Worm (Caenorhabditis elegans) whole organism, mixed stage, embryonic: ENCODE measurements around the gene srsx-6.

Experiments
- M03D4.4 ChIP-seq: sonication (generic microtip); optimal IDR thresholded peaks from 2 replicates; lab custom pipeline; 2017; ENCODE audit warnings: mild to moderate bottlenecking, missing genetic modification characterization, missing compliant biosample characterization
- bed-3 ChIP-seq: fragments of 200-800 bp; sonication (Bioruptor generic); optimal IDR thresholded peaks from 3 replicates; lab custom pipeline; 2018; ENCODE audit warnings: mild to moderate bottlenecking, missing genetic modification characterization, moderate library complexity, missing compliant biosample characterization
- blmp-1 ChIP-seq: fragments of 150-350 bp; optimal IDR thresholded peaks from 2 replicates; lab custom pipeline; 2014; ENCODE audit warnings: missing biosample characterization, missing genetic modification characterization
- ceh-39 ChIP-seq: fragments of 150-350 bp; optimal IDR thresholded peaks from 2 replicates; lab custom pipeline; 2014; ENCODE audit warnings: missing biosample characterization, missing genetic modification characterization
- ceh-43 ChIP-seq: fragments of 200-800 bp; sonication (Bioruptor generic); optimal IDR thresholded peaks from 2 replicates; lab custom pipeline; 2018; ENCODE audit warnings: mild to moderate bottlenecking, missing genetic modification characterization, moderate library complexity, missing compliant biosample characterization
- ceh-83 ChIP-seq: fragments of 200-800 bp; sonication (Bioruptor generic); optimal IDR thresholded peaks from 2 replicates; lab custom pipeline; 2018; ENCODE audit warnings: mild to moderate bottlenecking, missing genetic modification characterization, missing compliant biosample characterization
- ces-1 ChIP-seq: fragments of 150-350 bp; optimal IDR thresholded peaks from 2 replicates; lab custom pipeline; 2014; ENCODE audit warnings: missing biosample characterization, missing genetic modification reagents, missing genetic modification characterization
- cnd-1 ChIP-seq: fragments of 200-800 bp; sonication (Bioruptor generic); optimal IDR thresholded peaks from 2 replicates; lab custom pipeline; 2018; ENCODE audit warnings: mild to moderate bottlenecking, missing genetic modification characterization, missing compliant biosample characterization
- drap-1 ChIP-seq: fragments of 200-800 bp; sonication (Bioruptor generic); optimal IDR thresholded peaks from 3 replicates; lab custom pipeline; 2018; ENCODE audit warnings: mild to moderate bottlenecking, missing genetic modification characterization, missing compliant biosample characterization
- elt-1 ChIP-seq: sonication (generic microtip); optimal IDR thresholded peaks from 2 replicates; lab custom pipeline; 2017; ENCODE audit warnings: missing genetic modification characterization, mild to moderate bottlenecking, missing compliant biosample characterization, antibody characterized with exemption, moderate library complexity, borderline replicate concordance; ENCODE audit not compliant: insufficient read depth
- elt-3 ChIP-seq: fragments of 150-350 bp; optimal IDR thresholded peaks from 2 replicates; lab custom pipeline; 2014; ENCODE audit warnings: missing biosample characterization, missing genetic modification characterization
- flh-1 ChIP-seq: fragments of 200-800 bp; sonication (Bioruptor generic); optimal IDR thresholded peaks from 2 replicates; lab custom pipeline; 2018; ENCODE audit warnings: mild to moderate bottlenecking, missing genetic modification characterization, moderate library complexity, missing compliant biosample characterization
- ham-2 ChIP-seq: fragments of 200-800 bp; sonication (Bioruptor generic); optimal IDR thresholded peaks from 2 replicates; lab custom pipeline; 2018; ENCODE audit warnings: mild to moderate bottlenecking, missing genetic modification characterization, missing compliant biosample characterization
- hlh-1 ChIP-seq: fragments of 150-350 bp; optimal IDR thresholded peaks from 2 replicates; lab custom pipeline; 2014; ENCODE audit warnings: missing biosample characterization, missing genetic modification reagents, missing genetic modification characterization
- lin-13 ChIP-seq: fragments of 150-350 bp; optimal IDR thresholded peaks from 2 replicates; lab custom pipeline; 2014; ENCODE audit warnings: missing biosample characterization, missing genetic modification characterization
- lin-32 ChIP-seq: fragments of 200-800 bp; sonication (Bioruptor generic); optimal IDR thresholded peaks from 2 replicates; lab custom pipeline; 2018; ENCODE audit warnings: mild to moderate bottlenecking, missing genetic modification characterization, missing compliant biosample characterization
- lsy-2 ChIP-seq: fragments of 150-350 bp; optimal IDR thresholded peaks from 2 replicates; lab custom pipeline; 2014; ENCODE audit warnings: missing biosample characterization, missing genetic modification characterization
- mab-5 ChIP-seq: fragments of 150-350 bp; optimal IDR thresholded peaks from 2 replicates; lab custom pipeline; 2014; ENCODE audit warnings: missing biosample characterization, missing genetic modification characterization
- mep-1 ChIP-seq: fragments of 150-350 bp; optimal IDR thresholded peaks from 2 replicates; lab custom pipeline; 2017; ENCODE audit warnings: missing biosample characterization, missing genetic modification reagents, missing genetic modification characterization, inconsistent platforms
- mls-2 ChIP-seq: sonication (generic microtip); optimal IDR thresholded peaks from 2 replicates; lab custom pipeline; 2016; ENCODE audit warnings: mild to moderate bottlenecking, missing genetic modification characterization, moderate library complexity, missing compliant biosample characterization
- nhr-2 ChIP-seq: fragments of 150-350 bp; optimal IDR thresholded peaks from 2 replicates; lab custom pipeline; 2014; ENCODE audit warnings: missing biosample characterization, missing genetic modification characterization
- nhr-237 ChIP-seq: fragments of 150-350 bp; optimal IDR thresholded peaks from 2 replicates; lab custom pipeline; 2014; ENCODE audit warnings: missing biosample characterization, missing genetic modification characterization
- nhr-28 ChIP-seq: fragments of 150-350 bp; optimal IDR thresholded peaks from 2 replicates; lab custom pipeline; 2014; ENCODE audit warnings: missing biosample characterization, missing genetic modification characterization
- nhr-76 ChIP-seq: sonication (generic microtip); optimal IDR thresholded peaks from 2 replicates; lab custom pipeline; 2017; ENCODE audit warnings: missing biosample characterization, missing genetic modification characterization
- sem-2 ChIP-seq: fragments of 200-800 bp; sonication (Bioruptor generic); optimal IDR thresholded peaks from 2 replicates; lab custom pipeline; 2018; ENCODE audit warnings: mild to moderate bottlenecking, missing genetic modification characterization, missing compliant biosample characterization
- snpc-4 ChIP-seq: fragments of 150-350 bp; optimal IDR thresholded peaks from 2 replicates; lab custom pipeline; 2014; ENCODE audit warnings: missing biosample characterization, missing genetic modification characterization
- sptf-1 ChIP-seq: sonication (generic microtip); optimal IDR thresholded peaks from 2 replicates; lab custom pipeline; 2017; ENCODE audit warnings: mild to moderate bottlenecking, missing genetic modification characterization, moderate library complexity, missing compliant biosample characterization
- tbx-8 ChIP-seq: fragments of 200-800 bp; sonication (Bioruptor generic); optimal IDR thresholded peaks from 2 replicates; lab custom pipeline; 2018; ENCODE audit warnings: mild to moderate bottlenecking, missing genetic modification characterization, moderate library complexity, missing compliant biosample characterization
- unc-120 ChIP-seq: sonication (generic microtip); optimal IDR thresholded peaks from 2 replicates; lab custom pipeline; 2017; ENCODE audit warnings: missing genetic modification characterization, missing compliant biosample characterization; ENCODE audit not compliant: poor library complexity, severe bottlenecking
- unc-39 ChIP-seq: fragments of 150-350 bp; optimal IDR thresholded peaks from 2 replicates; lab custom pipeline; 2014; ENCODE audit warnings: missing biosample characterization, missing genetic modification characterization
- unc-62 ChIP-seq: fragments of 150-350 bp; optimal IDR thresholded peaks from 2 replicates; lab custom pipeline; 2014; ENCODE audit warnings: missing biosample characterization, missing genetic modification reagents, missing genetic modification characterization
- zip-8 ChIP-seq: fragments of 150-350 bp; optimal IDR thresholded peaks from 2 replicates; lab custom pipeline; 2014; ENCODE audit warnings: missing biosample characterization, missing genetic modification characterization

The srsx-6 gene

ce11 chrV:7932998-7933397, 6.1 kb downstream of the srsx-6 start, which contains the start of gene ncx-10:
TSS of gene ncx-10 (minus strand) at chrV:7933098.
- TF ChIP-seq sptf-1 (tag; lab: Kevin White, UChicago) (no peak), flh-1 (GFP tag; lab: Kevin White, UChicago) (no peak), unc-39 (no peak), mep-1 (tag; lab: Kevin White, UChicago) (no peak), unc-62 (no peak), ceh-83 (GFP tag; lab: Kevin White, UChicago) (no peak), M03D4.4 (tag; lab: Kevin White, UChicago) (no peak), nhr-28 (tag; lab: Kevin White, UChicago) (no peak), mls-2 (no peak), drap-1 (no peak), hlh-1 (tag; lab: Kevin White, UChicago) (no peak), nhr-237 (tag; lab: Kevin White, UChicago) (no peak), zip-8 (tag; lab: Kevin White, UChicago) (no peak), ceh-43 (GFP tag; lab: Kevin White, UChicago) (no peak)

- TF ChIP-seq lsy-2 (tag; lab: Kevin White, UChicago) (no peak), nhr-76 (tag; lab: Kevin White, UChicago) (no peak), flh-1 (GFP tag; lab: Kevin White, UChicago) (no peak), nhr-2 (tag; lab: Kevin White, UChicago) (no peak), mep-1 (tag; lab: Kevin White, UChicago) (no peak), elt-3 (tag; lab: Kevin White, UChicago) (no peak), zip-8 (tag; lab: Kevin White, UChicago) (no peak), elt-1 (tag; lab: Kevin White, UChicago) (no peak), ceh-39 (tag; lab: Kevin White, UChicago) (no peak), mls-2 (no peak), bed-3 (no peak), blmp-1 (no peak), hlh-1 (tag; lab: Kevin White, UChicago) (no peak), drap-1 (no peak), unc-120 (no peak), tbx-8 (no peak), unc-62 (no peak), mab-5 (tag; lab: Kevin White, UChicago) (no peak), M03D4.4 (tag; lab: Kevin White, UChicago) (no peak)
Observed at ce11 chrV:7937152-7937551, 10.3 kb downstream of the srsx-6 start, which contains the start of gene srsx-3. TSS of gene srsx-3 (minus strand) at chrV:7937252.

- TF ChIP-seq ham-2 (GFP tag; lab: Kevin White, UChicago) (no peak), mep-1 (tag; lab: Kevin White, UChicago) (no peak), ces-1 (GFP tag; lab: Kevin White, UChicago) (no peak), lsy-2 (tag; lab: Kevin White, UChicago) (no peak), mls-2 (no peak), unc-120 (no peak), sem-2 (GFP tag; lab: Kevin White, UChicago) (no peak), sptf-1 (tag; lab: Kevin White, UChicago) (no peak), hlh-1 (tag; lab: Kevin White, UChicago) (no peak), cnd-1 (no peak), lin-32 (GFP tag; lab: Kevin White, UChicago) (no peak), snpc-4 (tag; lab: Kevin White, UChicago) (no peak), unc-39 (no peak), flh-1 (GFP tag; lab: Kevin White, UChicago) (no peak), drap-1 (no peak), ceh-43 (GFP tag; lab: Kevin White, UChicago) (no peak)
Observed at ce11 chrV:7940299-7940698, 13.4 kb downstream of the srsx-6 start, which contains the start of gene srt-53. TSS of gene srt-53 (minus strand) at chrV:7940399.

DNA sequence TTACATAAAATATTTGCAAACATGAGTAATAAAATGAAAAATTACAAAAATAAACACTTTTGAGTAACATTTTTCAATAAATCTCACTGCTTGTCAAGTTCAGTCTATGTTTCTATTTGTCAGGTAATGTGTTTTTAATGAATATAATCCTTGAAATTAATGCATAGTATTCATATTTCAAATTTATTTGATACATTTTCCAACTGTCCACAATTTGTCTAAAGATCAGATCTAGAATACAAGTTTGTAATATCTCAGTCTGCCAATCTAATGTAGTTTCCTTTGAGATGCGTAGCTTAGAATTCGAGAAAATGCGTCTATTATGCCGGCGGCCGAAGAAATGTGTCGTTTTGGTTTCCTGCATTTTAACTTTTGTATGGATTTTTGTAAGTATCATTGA, 16.7 kb downstream of the srsx-6 start, which contains the start of gene Y97E10B.1:
Gene Y97E10B.1 (plus strand): TSS at position 301 of the 400 bp plus-strand sequence.
- TF ChIP-seq blmp-1 (no peak), hlh-1 (tag; lab: Kevin White, UChicago) (no peak), nhr-28 (tag; lab: Kevin White, UChicago) (no peak), unc-120 (no peak), bed-3 (no peak), elt-3 (tag; lab: Kevin White, UChicago) (no peak), sem-2 (GFP tag; lab: Kevin White, UChicago) (no peak)

DNA sequence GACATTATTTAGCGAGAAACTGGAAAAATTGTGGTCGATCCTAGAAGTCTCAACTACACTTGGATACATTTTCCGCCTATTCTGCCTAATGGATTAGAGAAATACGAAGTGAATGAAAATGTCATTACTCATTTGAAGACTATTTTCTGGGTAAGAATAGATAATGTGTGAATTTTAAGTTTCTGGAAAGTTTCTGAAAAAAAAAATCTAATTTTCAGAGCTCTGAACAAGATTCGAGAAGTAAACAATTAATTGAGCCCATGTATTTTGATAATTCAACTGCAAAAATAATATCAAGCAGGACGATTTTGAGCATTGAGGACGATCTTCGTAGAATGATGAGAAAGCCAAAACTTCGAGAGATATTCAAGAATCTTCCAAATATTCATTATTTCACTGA, 19.3 kb downstream of the srsx-6 start:
- TF ChIP-seq mls-2 (no peak), ceh-83 (GFP tag; lab: Kevin White, UChicago) (no peak), unc-120 (no peak), hlh-1 (tag; lab: Kevin White, UChicago) (no peak), mep-1 (tag; lab: Kevin White, UChicago) (no peak), lin-13 (tag; lab: Kevin White, UChicago) (no peak), ceh-43 (GFP tag; lab: Kevin White, UChicago) (no peak), blmp-1 (no peak), ham-2 (GFP tag; lab: Kevin White, UChicago) (no peak), lin-32 (GFP tag; lab: Kevin White, UChicago) (no peak), mab-5 (tag; lab: Kevin White, UChicago) (no peak), ces-1 (GFP tag; lab: Kevin White, UChicago) (no peak), zip-8 (tag; lab: Kevin White, UChicago) (no peak), nhr-237 (tag; lab: Kevin White, UChicago) (no peak)
